Worm (Caenorhabditis elegans) whole organism, late embryonic: ENCODE results near the gene srxa-8.
A peak's percentile ranks its signal among the peaks of the same experiment; 100 is the strongest.

Experiments used
- C08G9.2 ChIP-seq: sonication (generic microtip); optimal IDR thresholded peaks from 2 replicates; lab custom pipeline; 2016; ENCODE audit warnings: mild to moderate bottlenecking, missing genetic modification characterization, moderate library complexity, missing compliant biosample characterization
- K02D7.2 ChIP-seq: sonication (generic microtip); optimal IDR thresholded peaks from 2 replicates; lab custom pipeline; 2017; ENCODE audit warnings: mild to moderate bottlenecking, missing genetic modification characterization, missing compliant biosample characterization
- K09A11.1 ChIP-seq: sonication (generic microtip); optimal IDR thresholded peaks from 2 replicates; lab custom pipeline; 2017; ENCODE audit warnings: antibody characterized with exemption, mild to moderate bottlenecking, missing genetic modification characterization, missing compliant biosample characterization; ENCODE audit not compliant: insufficient read depth
- T23F11.4 ChIP-seq: fragments of 200-800 bp; sonication (Bioruptor generic); optimal IDR thresholded peaks from 2 replicates; lab custom pipeline; 2018; ENCODE audit warnings: mild to moderate bottlenecking, missing genetic modification characterization, missing compliant biosample characterization
- ceh-14 ChIP-seq: sonication (generic microtip); optimal IDR thresholded peaks from 2 replicates; lab custom pipeline; 2016; ENCODE audit warnings: missing genotype, missing genetic modification characterization, missing compliant biosample characterization
- ceh-18 ChIP-seq: sonication (generic microtip); optimal IDR thresholded peaks from 2 replicates; lab custom pipeline; 2016; ENCODE audit warnings: missing genetic modification characterization, missing compliant biosample characterization
- ceh-19 ChIP-seq: fragments of 200-800 bp; sonication (Bioruptor generic); optimal IDR thresholded peaks from 2 replicates; lab custom pipeline; 2018; ENCODE audit warnings: mild to moderate bottlenecking, missing genetic modification characterization, missing compliant biosample characterization
- ceh-22 ChIP-seq: sonication (generic microtip); optimal IDR thresholded peaks from 2 replicates; lab custom pipeline; 2017; ENCODE audit warnings: missing biosample characterization, missing genetic modification characterization
- ceh-24 ChIP-seq: sonication (generic microtip); optimal IDR thresholded peaks from 2 replicates; lab custom pipeline; 2016; ENCODE audit warnings: mild to moderate bottlenecking, missing genetic modification characterization, missing compliant biosample characterization
- ceh-34 ChIP-seq: sonication (generic microtip); optimal IDR thresholded peaks from 2 replicates; lab custom pipeline; 2016; ENCODE audit warnings: mild to moderate bottlenecking, missing genetic modification characterization, missing compliant biosample characterization
- ceh-45 ChIP-seq: fragments of 200-800 bp; sonication (Bioruptor generic); IDR thresholded peaks from 2 replicates; pipeline ENCODE4 v1.3.6; 2022; ENCODE audit warnings: missing genetic modification reagents, missing genetic modification characterization, missing compliant biosample characterization
- ceh-6 ChIP-seq: fragments of 200-800 bp; sonication (Bioruptor generic); optimal IDR thresholded peaks from 2 replicates; lab custom pipeline; 2018; ENCODE audit warnings: mild to moderate bottlenecking, missing genetic modification characterization, missing compliant biosample characterization
- dmd-4 ChIP-seq: sonication (generic microtip); optimal IDR thresholded peaks from 2 replicates; lab custom pipeline; 2016; ENCODE audit warnings: borderline replicate concordance, missing genetic modification characterization, missing compliant biosample characterization
- dve-1 ChIP-seq: sonication (generic microtip); optimal IDR thresholded peaks from 2 replicates; lab custom pipeline; 2017; ENCODE audit warnings: antibody characterized with exemption, mild to moderate bottlenecking, missing genetic modification characterization, missing compliant biosample characterization
- ets-4 ChIP-seq: sonication (generic microtip); optimal IDR thresholded peaks from 2 replicates; lab custom pipeline; 2016; ENCODE audit warnings: missing genetic modification characterization, missing compliant biosample characterization
- fax-1 ChIP-seq: sonication (generic microtip); optimal IDR thresholded peaks from 2 replicates; lab custom pipeline; 2016; ENCODE audit warnings: missing genotype, missing genetic modification characterization, missing compliant biosample characterization
- fkh-10 ChIP-seq: fragments of 150-350 bp; optimal IDR thresholded peaks from 2 replicates; lab custom pipeline; 2014; ENCODE audit warnings: missing biosample characterization, missing genetic modification reagents, missing genetic modification characterization
- fkh-6 ChIP-seq: sonication (generic microtip); optimal IDR thresholded peaks from 2 replicates; lab custom pipeline; 2016; ENCODE audit warnings: missing genetic modification characterization, missing compliant biosample characterization
- hlh-15 ChIP-seq: sonication (generic microtip); optimal IDR thresholded peaks from 2 replicates; lab custom pipeline; 2016; ENCODE audit warnings: missing genetic modification characterization, missing compliant biosample characterization
- hlh-6 ChIP-seq: sonication (generic microtip); optimal IDR thresholded peaks from 2 replicates; lab custom pipeline; 2016; ENCODE audit warnings: missing genotype, missing genetic modification characterization, missing compliant biosample characterization
- lim-6 ChIP-seq: sonication (generic microtip); optimal IDR thresholded peaks from 2 replicates; lab custom pipeline; 2016; ENCODE audit warnings: missing genetic modification characterization, missing compliant biosample characterization
- lin-11 ChIP-seq: fragments of 200-800 bp; sonication (Bioruptor generic); optimal IDR thresholded peaks from 2 replicates; lab custom pipeline; 2018; ENCODE audit warnings: mild to moderate bottlenecking, missing genetic modification characterization, missing compliant biosample characterization
- madf-2 ChIP-seq: sonication (generic microtip); optimal IDR thresholded peaks from 2 replicates; lab custom pipeline; 2017; ENCODE audit warnings: missing genetic modification characterization, missing compliant biosample characterization
- nhr-11 ChIP-seq: fragments of 150-350 bp; optimal IDR thresholded peaks from 2 replicates; lab custom pipeline; 2014; ENCODE audit warnings: missing biosample characterization, missing genetic modification characterization
- nhr-232 ChIP-seq: sonication (generic microtip); optimal IDR thresholded peaks from 2 replicates; lab custom pipeline; 2016; ENCODE audit warnings: missing genetic modification characterization, missing compliant biosample characterization
- odd-2 ChIP-seq: sonication (generic microtip); optimal IDR thresholded peaks from 2 replicates; lab custom pipeline; 2017; ENCODE audit warnings: antibody characterized with exemption, mild to moderate bottlenecking, missing genetic modification characterization, missing compliant biosample characterization
- pax-1 ChIP-seq: fragments of 150-350 bp; optimal IDR thresholded peaks from 2 replicates; lab custom pipeline; 2014; ENCODE audit warnings: missing biosample characterization, missing genetic modification characterization
- pros-1 ChIP-seq: fragments of 150-350 bp; optimal IDR thresholded peaks from 2 replicates; lab custom pipeline; 2014; ENCODE audit warnings: missing biosample characterization, missing genetic modification reagents, missing genetic modification characterization
- ref-2 ChIP-seq: sonication (generic microtip); optimal IDR thresholded peaks from 2 replicates; lab custom pipeline; 2016; ENCODE audit warnings: missing genetic modification characterization, missing compliant biosample characterization
- sox-2 ChIP-seq: fragments of 200-800 bp; sonication (Bioruptor generic); IDR thresholded peaks from 2 replicates; pipeline ENCODE4 v1.3.6; 2022; ENCODE audit warnings: missing genetic modification reagents, missing genetic modification characterization, missing compliant biosample characterization
- tbx-2 ChIP-seq: sonication (generic microtip); optimal IDR thresholded peaks from 2 replicates; lab custom pipeline; 2016; ENCODE audit warnings: missing genetic modification characterization, missing compliant biosample characterization
- ttx-3 ChIP-seq: sonication (generic microtip); optimal IDR thresholded peaks from 2 replicates; lab custom pipeline; 2016; ENCODE audit warnings: missing genetic modification reagents, missing genetic modification characterization, missing compliant biosample characterization
- unc-42 ChIP-seq: sonication (generic microtip); optimal IDR thresholded peaks from 2 replicates; lab custom pipeline; 2016; ENCODE audit warnings: missing genotype, missing genetic modification characterization, missing compliant biosample characterization
- unc-55 ChIP-seq: sonication (generic microtip); optimal IDR thresholded peaks from 2 replicates; lab custom pipeline; 2017; ENCODE audit warnings: missing biosample characterization, missing genetic modification reagents, missing genetic modification characterization

srxa-8 gene

ce11 chrX:13347251-13347650 lies 38.6 kb upstream of the srxa-8 start:
- no peak for TF ChIP-seq ttx-3 (tag; lab: Kevin White, UChicago)
- no peak for TF ChIP-seq pax-1 (tag; lab: Kevin White, UChicago)
- no peak for TF ChIP-seq ceh-34 (tag; lab: Kevin White, UChicago)
- TF ChIP-seq pros-1 (tag; lab: Kevin White, UChicago): no peak
- TF ChIP-seq lin-11 (tag; lab: Kevin White, UChicago): no peak
- TF ChIP-seq ceh-19: no peak
- no peak for TF ChIP-seq fax-1 (tag; lab: Kevin White, UChicago)
- no peak for TF ChIP-seq sox-2 (GFP tag; lab: Robert Waterston, UW)
- no peak for TF ChIP-seq ceh-6 (GFP tag; lab: Kevin White, UChicago)
- TF ChIP-seq fkh-10 (GFP tag; lab: Kevin White, UChicago): no peak
- no peak for TF ChIP-seq lim-6
- TF ChIP-seq tbx-2 (tag; lab: Kevin White, UChicago): no peak
- TF ChIP-seq T23F11.4: no peak

ce11 chrX:13341853-13342252 lies 33.2 kb upstream of the srxa-8 start:
- TF ChIP-seq ets-4 (tag; lab: Kevin White, UChicago): no peak
- no peak for TF ChIP-seq dve-1 (tag; lab: Kevin White, UChicago)
- TF ChIP-seq hlh-15 (tag; lab: Kevin White, UChicago): no peak
- TF ChIP-seq unc-55 (GFP tag; lab: Kevin White, UChicago): no peak
- no peak for TF ChIP-seq ceh-34 (tag; lab: Kevin White, UChicago)
- no peak for TF ChIP-seq ceh-24 (tag; lab: Kevin White, UChicago)
- no peak for TF ChIP-seq unc-42
- TF ChIP-seq C08G9.2 (tag; lab: Kevin White, UChicago): no peak
- TF ChIP-seq K02D7.2 (tag; lab: Kevin White, UChicago): no peak
- TF ChIP-seq ceh-22 (tag; lab: Kevin White, UChicago): no peak
- no peak for TF ChIP-seq odd-2 (tag; lab: Kevin White, UChicago)
- TF ChIP-seq nhr-232 (tag; lab: Kevin White, UChicago): no peak
- TF ChIP-seq hlh-6 (tag; lab: Kevin White, UChicago): no peak
- TF ChIP-seq ceh-14 (tag; lab: Kevin White, UChicago): no peak
- no peak for TF ChIP-seq K09A11.1 (tag; lab: Kevin White, UChicago)

ce11 chrX:13340970-13341369 lies 32.3 kb upstream of the srxa-8 start:
- TF ChIP-seq ceh-14 (tag; lab: Kevin White, UChicago): no peak
- TF ChIP-seq ceh-18 (tag; lab: Kevin White, UChicago): peak; percentile 42

ce11 chrX:13339029-13339626 lies 30.5 kb upstream of the srxa-8 start:
- TF ChIP-seq madf-2 (tag; lab: Kevin White, UChicago) (no peak), ref-2 (tag; lab: Kevin White, UChicago) (no peak), fkh-6 (no peak), dmd-4 (tag; lab: Kevin White, UChicago) (no peak), T23F11.4 (no peak), fkh-10 (GFP tag; lab: Kevin White, UChicago) (no peak)

- TF ChIP-seq C08G9.2 (tag; lab: Kevin White, UChicago): no peak
- no peak for TF ChIP-seq ref-2 (tag; lab: Kevin White, UChicago)
- TF ChIP-seq ceh-45 (GFP tag; lab: Robert Waterston, UW): no peak
- no peak for TF ChIP-seq ceh-24 (tag; lab: Kevin White, UChicago)
- TF ChIP-seq nhr-11 (tag; lab: Kevin White, UChicago): no peak
Observed at ce11 chrX:13337728-13338127, 29.1 kb upstream of the srxa-8 start, which contains the start of gene ptr-24. Gene ptr-24, plus strand, starts transcription at chrX:13338028.
